Fruit fly (Drosophila melanogaster) whole organism, embryonic: ENCODE measurements around the gene Efr.

Experiments
- Adf1 ChIP-seq: fragments of 200-800 bp; sonication (Bioruptor generic); IDR thresholded peaks from 2 replicates; pipeline ENCODE4 v1.3.6; 2022; ENCODE audit warnings: missing biosample characterization, missing genetic modification characterization
- Bgb ChIP-seq: fragments of 200-800 bp; sonication (Bioruptor generic); IDR thresholded peaks from 2 replicates; pipeline ENCODE4 v1.3.6; 2022; ENCODE audit warnings: missing biosample characterization, missing genetic modification characterization; ENCODE audit not compliant: partially characterized antibody
- Bteb2 ChIP-seq: fragments of 200-800 bp; sonication (Bioruptor generic); optimal IDR thresholded peaks from 2 replicates; lab custom pipeline; 2016; ENCODE audit warnings: missing biosample characterization, missing genetic modification characterization
- CG10979 ChIP-seq: fragments of 200-800 bp; sonication (Bioruptor generic); optimal IDR thresholded peaks from 2 replicates; lab custom pipeline; 2018; ENCODE audit warnings: missing biosample characterization, mild to moderate bottlenecking, missing genetic modification characterization, moderate library complexity
- CG11247 ChIP-seq: fragments of 200-800 bp; sonication (Bioruptor generic); IDR thresholded peaks from 2 replicates; pipeline ENCODE4 v1.3.6; 2022; ENCODE audit warnings: missing biosample characterization, missing genetic modification characterization
- CG14441 ChIP-seq: fragments of 200-800 bp; sonication (Bioruptor generic); IDR thresholded peaks from 2 replicates; pipeline ENCODE4 v1.3.6; 2022; ENCODE audit warnings: missing biosample characterization, missing genetic modification characterization
- CG14710 ChIP-seq: fragments of 200-800 bp; sonication (Bioruptor generic); optimal IDR thresholded peaks from 3 replicates; lab custom pipeline; 2019; ENCODE audit warnings: missing biosample characterization, mild to moderate bottlenecking, missing genetic modification characterization, moderate library complexity
- CG15479 ChIP-seq: fragments of 200-800 bp; sonication (Bioruptor generic); optimal IDR thresholded peaks from 3 replicates; lab custom pipeline; 2019; ENCODE audit warnings: missing biosample characterization, mild to moderate bottlenecking, missing genetic modification characterization, moderate library complexity
- CG16813 ChIP-seq: fragments of 200-800 bp; sonication (Bioruptor generic); IDR thresholded peaks from 3 replicates; pipeline ENCODE4 v1.3.6; 2022; ENCODE audit warnings: missing biosample characterization, missing genetic modification characterization; ENCODE audit not compliant: partially characterized antibody
- CG2129 ChIP-seq: fragments of 200-800 bp; sonication (Bioruptor generic); IDR thresholded peaks from 2 replicates; pipeline ENCODE4 v1.3.6; 2022; ENCODE audit warnings: missing biosample characterization, missing genetic modification characterization; ENCODE audit not compliant: partially characterized antibody
- CG3163 ChIP-seq: fragments of 200-800 bp; sonication (Bioruptor generic); optimal IDR thresholded peaks from 3 replicates; lab custom pipeline; 2016; ENCODE audit warnings: missing biosample characterization, missing genetic modification characterization
- CG32532 ChIP-seq: fragments of 200-800 bp; sonication (Bioruptor generic); IDR thresholded peaks from 2 replicates; pipeline ENCODE4 v1.3.6; 2022; ENCODE audit warnings: missing biosample characterization, missing genetic modification characterization
- CG32772 ChIP-seq: fragments of 200-800 bp; sonication (Bioruptor generic); IDR thresholded peaks from 2 replicates; pipeline ENCODE4 v1.3.6; 2022; ENCODE audit warnings: missing biosample characterization, missing genetic modification characterization
- CG3407 ChIP-seq: fragments of 200-800 bp; sonication (Bioruptor generic); optimal IDR thresholded peaks from 2 replicates; lab custom pipeline; 2018; ENCODE audit warnings: missing biosample characterization, mild to moderate bottlenecking, missing genetic modification characterization
- CG34376 ChIP-seq: fragments of 200-800 bp; sonication (Bioruptor generic); optimal IDR thresholded peaks from 2 replicates; lab custom pipeline; 2018; ENCODE audit warnings: missing biosample characterization, mild to moderate bottlenecking, missing genetic modification characterization
- CG4328 ChIP-seq: fragments of 200-800 bp; sonication (Bioruptor generic); optimal IDR thresholded peaks from 3 replicates; lab custom pipeline; 2017; ENCODE audit warnings: missing biosample characterization, missing genetic modification reagents, missing genetic modification characterization
- CG43689 ChIP-seq: fragments of 200-800 bp; sonication (Bioruptor generic); IDR thresholded peaks from 2 replicates; pipeline ENCODE4 v1.3.6; 2022; ENCODE audit warnings: missing biosample characterization, missing genetic modification characterization
- CG7963 ChIP-seq: fragments of 200-800 bp; sonication (Bioruptor generic); IDR thresholded peaks from 3 replicates; pipeline ENCODE4 v1.3.6; 2022; ENCODE audit warnings: missing biosample characterization, missing genetic modification characterization; ENCODE audit not compliant: partially characterized antibody
- CG8478 ChIP-seq: fragments of >200 bp; optimal IDR thresholded peaks from 2 replicates; lab custom pipeline; 2018
- D ChIP-seq, 2 experiments: fragments of 200-800 bp in 1 of 2; fragments of >200 bp in 1 of 2; sonication (Bioruptor generic) in 1 of 2; optimal IDR thresholded peaks; 2 replicates in 1 of 2; 3 replicates in 1 of 2; lab custom pipeline; 2017; ENCODE audit warnings: mild to moderate bottlenecking in 1 of 2, missing biosample characterization in 1 of 2, missing genetic modification characterization in 1 of 2, missing genetic modification reagents in 1 of 2
- Dll ChIP-seq: fragments of 200-800 bp; sonication (Bioruptor generic); IDR thresholded peaks from 4 replicates; pipeline ENCODE4 v1.3.6; 2022; ENCODE audit warnings: missing biosample characterization, missing genetic modification characterization; ENCODE audit not compliant: partially characterized antibody
- Doc2 ChIP-seq: fragments of 200-800 bp; sonication (Bioruptor generic); IDR thresholded peaks from 2 replicates; pipeline ENCODE4 v1.3.6; 2022; ENCODE audit warnings: missing biosample characterization, missing genetic modification characterization
- Dref ChIP-seq: fragments of 200-800 bp; sonication (Bioruptor generic); IDR thresholded peaks from 2 replicates; pipeline ENCODE4 v1.3.6; 2022; ENCODE audit warnings: missing biosample characterization, missing genetic modification characterization
- ERR ChIP-seq: fragments of 200-800 bp; sonication (Bioruptor generic); optimal IDR thresholded peaks from 2 replicates; lab custom pipeline; 2016; ENCODE audit warnings: missing biosample characterization, missing genetic modification characterization
- Eip74EF ChIP-seq, 2 experiments: fragments of 200-800 bp in 1 of 2; fragments of >200 bp in 1 of 2; sonication (Bioruptor generic) in 1 of 2; optimal IDR thresholded peaks; 2 replicates each; lab custom pipeline; 2017 to 2019; ENCODE audit warnings: missing biosample characterization in 2 of 2, missing genetic modification characterization in 2 of 2, mild to moderate bottlenecking in 1 of 2, moderate library complexity in 1 of 2
- Fer2 ChIP-seq: fragments of 200-800 bp; sonication (Bioruptor generic); optimal IDR thresholded peaks from 2 replicates; lab custom pipeline; 2018; ENCODE audit warnings: missing biosample characterization, mild to moderate bottlenecking, missing genetic modification characterization, moderate library complexity
- Hr39 ChIP-seq: fragments of >200 bp; optimal IDR thresholded peaks from 2 replicates; lab custom pipeline; 2017
- Max ChIP-seq: fragments of 200-800 bp; sonication (Bioruptor generic); optimal IDR thresholded peaks from 2 replicates; lab custom pipeline; 2016; ENCODE audit warnings: missing biosample characterization, mild to moderate bottlenecking, missing genetic modification characterization
- Mrtf ChIP-seq: fragments of 200-800 bp; sonication (Bioruptor generic); IDR thresholded peaks from 3 replicates; pipeline ENCODE4 v1.3.6; 2022; ENCODE audit warnings: missing biosample characterization, missing genetic modification characterization
- Nf-YA ChIP-seq: fragments of 200-800 bp; sonication (Bioruptor generic); IDR thresholded peaks from 2 replicates; pipeline ENCODE4 v1.3.6; 2022; ENCODE audit warnings: missing biosample characterization, missing genetic modification characterization
- Ravus ChIP-seq: fragments of 200-800 bp; sonication (Bioruptor generic); IDR thresholded peaks from 2 replicates; pipeline ENCODE4 v1.3.6; 2022; ENCODE audit warnings: missing biosample characterization, missing genetic modification characterization
- Rx ChIP-seq: fragments of 200-800 bp; sonication (Bioruptor generic); IDR thresholded peaks from 2 replicates; pipeline ENCODE4 v1.3.6; 2022; ENCODE audit warnings: missing biosample characterization, missing genetic modification characterization
- Sox100B ChIP-seq: fragments of 200-800 bp; sonication (Bioruptor generic); optimal IDR thresholded peaks from 3 replicates; lab custom pipeline; 2018; ENCODE audit warnings: missing biosample characterization, mild to moderate bottlenecking, missing genetic modification characterization
- ara ChIP-seq: fragments of 200-800 bp; sonication (Bioruptor generic); IDR thresholded peaks from 2 replicates; pipeline ENCODE4 v1.3.6; 2022; ENCODE audit warnings: missing biosample characterization, missing genetic modification characterization
- ash1 ChIP-seq: fragments of 200-800 bp; sonication (Bioruptor generic); optimal IDR thresholded peaks from 2 replicates; lab custom pipeline; 2018; ENCODE audit warnings: missing biosample characterization, mild to moderate bottlenecking, missing genetic modification characterization
- cato ChIP-seq: fragments of 200-800 bp; sonication (Bioruptor generic); optimal IDR thresholded peaks from 2 replicates; lab custom pipeline; 2016; ENCODE audit warnings: missing biosample characterization, missing genetic modification characterization, borderline replicate concordance
- chm ChIP-seq: fragments of 200-800 bp; sonication (Bioruptor generic); IDR thresholded peaks from 2 replicates; pipeline ENCODE4 v1.3.6; 2022; ENCODE audit warnings: missing biosample characterization, missing genetic modification characterization
- dm ChIP-seq: fragments of 200-800 bp; sonication (Bioruptor generic); optimal IDR thresholded peaks from 3 replicates; lab custom pipeline; 2016; ENCODE audit warnings: missing biosample characterization, missing genetic modification characterization
- ewg ChIP-seq: fragments of 200-800 bp; sonication (Bioruptor generic); optimal IDR thresholded peaks from 3 replicates; lab custom pipeline; 2017; ENCODE audit warnings: mild to moderate bottlenecking, missing biosample characterization, missing genetic modification reagents, missing genetic modification characterization
- ham ChIP-seq: fragments of 200-800 bp; sonication (Bioruptor generic); IDR thresholded peaks from 2 replicates; pipeline ENCODE4 v1.3.6; 2022; ENCODE audit warnings: missing biosample characterization, missing genetic modification characterization
- jing ChIP-seq: fragments of 200-800 bp; sonication (Bioruptor generic); optimal IDR thresholded peaks from 2 replicates; lab custom pipeline; 2018; ENCODE audit warnings: missing biosample characterization, mild to moderate bottlenecking, missing genetic modification characterization
- lov ChIP-seq, 2 experiments: fragments of 200-800 bp in 1 of 2; fragments of >200 bp in 1 of 2; sonication (Bioruptor generic) in 1 of 2; IDR thresholded peaks in 1 of 2; optimal IDR thresholded peaks in 1 of 2; 2 replicates in 1 of 2; 3 replicates in 1 of 2; pipeline versions ENCODE4 v1.3.6 to Lab custom; 2017 to 2022; ENCODE audit warnings: missing biosample characterization in 1 of 2, missing genetic modification characterization in 1 of 2
- maf-S ChIP-seq: fragments of 200-800 bp; sonication (Bioruptor generic); optimal IDR thresholded peaks from 2 replicates; lab custom pipeline; 2016; ENCODE audit warnings: missing biosample characterization, missing genetic modification characterization
- mirr ChIP-seq: fragments of 200-800 bp; sonication (Bioruptor generic); optimal IDR thresholded peaks from 3 replicates; lab custom pipeline; 2018; ENCODE audit warnings: missing biosample characterization, mild to moderate bottlenecking, missing genetic modification characterization
- odd ChIP-seq: fragments of 200-800 bp; sonication (Bioruptor generic); optimal IDR thresholded peaks from 2 replicates; lab custom pipeline; 2017; ENCODE audit warnings: missing biosample characterization, mild to moderate bottlenecking, missing genetic modification characterization
- org-1 ChIP-seq: fragments of 200-800 bp; sonication (Bioruptor generic); optimal IDR thresholded peaks from 2 replicates; lab custom pipeline; 2017; ENCODE audit warnings: missing biosample characterization, missing genetic modification characterization
- pnt ChIP-seq: fragments of 200-800 bp; sonication (Bioruptor generic); optimal IDR thresholded peaks from 3 replicates; lab custom pipeline; 2016; ENCODE audit warnings: missing biosample characterization, missing genetic modification characterization
- unc-4 ChIP-seq: fragments of 200-800 bp; sonication (Bioruptor generic); IDR thresholded peaks from 2 replicates; pipeline ENCODE4 v1.3.6; 2022; ENCODE audit warnings: missing biosample characterization, missing genetic modification characterization; ENCODE audit not compliant: partially characterized antibody
- unpg ChIP-seq: fragments of 200-800 bp; sonication (Bioruptor generic); optimal IDR thresholded peaks from 3 replicates; lab custom pipeline; 2018; ENCODE audit warnings: missing biosample characterization, mild to moderate bottlenecking, missing genetic modification characterization, moderate library complexity
- wor ChIP-seq: fragments of 200-800 bp; sonication (Bioruptor generic); IDR thresholded peaks from 2 replicates; pipeline ENCODE4 v1.3.6; 2022; ENCODE audit warnings: missing biosample characterization, missing genetic modification characterization

The Efr gene

dm6 chrX:6267187-6267711 lies 47.5 kb downstream of the Efr start, which contains the start of gene schlank (continued):
- peak; percentile 20 for TF ChIP-seq maf-S (GFP tag; lab: Kevin White, UChicago)
- no peak for TF ChIP-seq CG16813
- TF ChIP-seq CG43689 (GFP tag; lab: Robert Waterston, UW): no peak
- peak; percentile 73 for TF ChIP-seq CG32532 (GFP tag; lab: Robert Waterston, UW)
- TF ChIP-seq unpg (GFP tag; lab: Kevin White, UChicago): peak; percentile 44
- no peak for TF ChIP-seq Max
- TF ChIP-seq wor (GFP tag; lab: Robert Waterston, UW): no peak
- peak; percentile 16; the same call in 1 of the 2 replicates for TF ChIP-seq CG11247 (GFP tag; lab: Robert Waterston, UW)
- TF ChIP-seq Rx (GFP tag; lab: Robert Waterston, UW): peak; percentile 37; the same call in 1 of the 2 replicates
- TF ChIP-seq cato (GFP tag; lab: Kevin White, UChicago): no peak
- TF ChIP-seq Dref (GFP tag; lab: Robert Waterston, UW): peak; percentile 24; the same call in 1 of the 2 replicates
- peak; percentile 71 for TF ChIP-seq CG14441 (GFP tag; lab: Robert Waterston, UW)
- peak; percentile 30 for TF ChIP-seq mirr
- no peak for TF ChIP-seq Dll
- TF ChIP-seq CG15479 (GFP tag; lab: Kevin White, UChicago): no peak
- peak; percentile 26 for TF ChIP-seq CG10979 (tag; lab: Kevin White, UChicago)
- TF ChIP-seq Bgb (GFP tag; lab: Robert Waterston, UW): no peak
- no peak for TF ChIP-seq CG4328 (GFP tag; lab: Kevin White, UChicago)
- no peak for TF ChIP-seq Adf1
- TF ChIP-seq dm (GFP tag; lab: Kevin White, UChicago): no peak
- TF ChIP-seq chm (GFP tag; lab: Robert Waterston, UW): no peak; the same call in 1 of the 2 replicates
- no peak for TF ChIP-seq Doc2
- TF ChIP-seq Ravus (GFP tag; lab: Robert Waterston, UW): 0 out of 2 replicates have a peak, but pooled peaks have one; percentile 8
- no peak for TF ChIP-seq Bteb2 (GFP tag; lab: Kevin White, UChicago)
- no peak for TF ChIP-seq Fer2 (tag; lab: Kevin White, UChicago)
- peak; percentile 46 for TF ChIP-seq ERR (GFP tag; lab: Kevin White, UChicago)
- TF ChIP-seq CG7963: no peak
- peak; percentile 3 for TF ChIP-seq CG3163 (GFP tag; lab: Kevin White, UChicago)
- no peak for TF ChIP-seq Nf-YA (GFP tag; lab: Robert Waterston, UW)
- TF ChIP-seq ara (GFP tag; lab: Robert Waterston, UW): no peak
- TF ChIP-seq CG8478 (lab: Kevin White, UChicago): no peak
- no peak for TF ChIP-seq CG34376 (GFP tag; lab: Kevin White, UChicago)
- no peak for TF ChIP-seq CG2129 (GFP tag; lab: Robert Waterston, UW)
- TF ChIP-seq D (optimal IDR thresholded peaks at IDR 0.05; lab: Kevin White, UChicago): no peak
- no peak for TF ChIP-seq D (GFP tag; optimal IDR thresholded peaks at IDR 0.05; lab: Kevin White, UChicago)
- TF ChIP-seq lov (optimal IDR thresholded peaks at IDR 0.05; lab: Kevin White, UChicago): no peak
- TF ChIP-seq lov (GFP tag; IDR thresholded peaks at IDR 0.05; lab: Robert Waterston, UW): no peak
- no peak for TF ChIP-seq ash1 (GFP tag; lab: Kevin White, UChicago)
- peak; percentile 50; the same call in 1 of the 2 replicates for TF ChIP-seq CG32772 (GFP tag; lab: Robert Waterston, UW)
- peak; percentile 60 for TF ChIP-seq pnt (GFP tag; lab: Kevin White, UChicago)
- peak; percentile 39 for TF ChIP-seq ewg
- no peak for TF ChIP-seq Mrtf (GFP tag; lab: Robert Waterston, UW)
- TF ChIP-seq Hr39 (lab: Kevin White, UChicago): no peak
- TF ChIP-seq Eip74EF (GFP tag; optimal IDR thresholded peaks at IDR 0.05; lab: Kevin White, UChicago): no peak
- no peak for TF ChIP-seq Sox100B (GFP tag; lab: Kevin White, UChicago)
- TF ChIP-seq ham (GFP tag; lab: Robert Waterston, UW): no peak
- peak; percentile 62 for TF ChIP-seq CG14710 (tag; lab: Kevin White, UChicago)
- TF ChIP-seq unc-4 (GFP tag; lab: Robert Waterston, UW): no peak
- no peak for TF ChIP-seq CG3407 (GFP tag; lab: Kevin White, UChicago)
- peak; percentile 14 for TF ChIP-seq jing
- no peak for TF ChIP-seq org-1 (GFP tag; lab: Kevin White, UChicago)
- TF ChIP-seq odd (GFP tag; lab: Kevin White, UChicago): no peak
